Fruit fly (Drosophila melanogaster): ENCODE data around the gene mio.

- no peak for TF ChIP-seq CG17806 (tag; optimal IDR thresholded peaks at IDR 0.05)
- no peak for TF ChIP-seq gl (tag; optimal IDR thresholded peaks at IDR 0.05)
- no peak for TF ChIP-seq EcR (GFP tag; optimal IDR thresholded peaks at IDR 0.05)
- no peak for TF ChIP-seq CG13204 (GFP tag; optimal IDR thresholded peaks at IDR 0.05)
- TF ChIP-seq CG12605 (GFP tag; IDR thresholded peaks at IDR 0.05): no peak
- no peak for TF ChIP-seq D1 (tag; optimal IDR thresholded peaks at IDR 0.05)
- no peak for TF ChIP-seq CG14655 (GFP tag; optimal IDR thresholded peaks at IDR 0.05)
- no peak for TF ChIP-seq Pif1A (GFP tag; optimal IDR thresholded peaks at IDR 0.05)
Measured at dm6 chr2L:2228179-2228849, 11.2 kb downstream of the mio start.
